Worm (Caenorhabditis elegans): ENCODE data around the gene gtf-2H3.

gtf-2H3 gene

DNA sequence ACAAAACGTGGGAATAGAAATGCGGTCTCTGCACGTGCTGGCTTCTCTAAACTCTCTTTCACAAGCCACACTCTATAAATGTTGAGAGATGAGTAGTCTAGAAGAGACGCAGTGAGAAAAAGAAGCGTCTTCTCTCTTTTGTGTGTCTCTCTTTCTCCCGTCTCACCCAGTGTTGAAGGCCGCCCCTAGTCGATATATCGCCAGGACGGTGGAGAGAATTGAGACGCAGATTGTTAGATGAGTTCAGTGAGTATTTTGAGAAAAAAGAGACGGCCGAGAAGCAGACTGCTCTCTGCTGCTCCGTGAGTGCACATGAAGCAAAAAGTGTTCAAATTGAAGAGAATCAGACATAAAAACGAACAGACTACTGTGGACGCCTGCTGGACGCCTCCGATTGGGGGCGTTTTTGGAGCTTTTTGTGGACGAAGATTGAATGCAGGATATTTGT, 23.4 kb downstream of the gtf-2H3 start (continued):
- peak; percentile 85 for TF ChIP-seq ctbp-1 (GFP tag; IDR thresholded peaks at IDR 0.05)
- TF ChIP-seq spr-1 (tag; optimal IDR thresholded peaks at IDR 0.05): peak; percentile 59
- TF ChIP-seq dmd-6 (GFP tag; IDR thresholded peaks at IDR 0.05): peak; percentile 89
- no peak for TF ChIP-seq lin-15B (tag; optimal IDR thresholded peaks at IDR 0.05)
- TF ChIP-seq gei-8 (GFP tag; optimal IDR thresholded peaks at IDR 0.05): peak; percentile 17
- peak; percentile 76 for TF ChIP-seq jun-1 (tag; optimal IDR thresholded peaks at IDR 0.05)
- TF ChIP-seq F26F4.8 (GFP tag; conservative IDR thresholded peaks at IDR 0.05): no peak
- peak; percentile 67 for TF ChIP-seq pha-4 (GFP tag; IDR thresholded peaks at IDR 0.05)
- peak; percentile 85 for TF ChIP-seq pha-4 (tag; optimal IDR thresholded peaks at IDR 0.05)
- TF ChIP-seq hmg-1.1 (GFP tag; IDR thresholded peaks at IDR 0.05): peak; percentile 96
- TF ChIP-seq F37D6.2 (tag; optimal IDR thresholded peaks at IDR 0.05): peak; percentile 71
- TF ChIP-seq ceh-28 (tag; optimal IDR thresholded peaks at IDR 0.05): peak; percentile 74
- TF ChIP-seq duxl-1 (tag; optimal IDR thresholded peaks at IDR 0.05; ENCODE audit: poor library complexity): no peak
- peak; percentile 70 to 93 for TF ChIP-seq lsy-2 (tag; optimal IDR thresholded peaks at IDR 0.05)
- no peak; the same call in 1 of the 2 replicates for TF ChIP-seq lin-38 (GFP tag; IDR thresholded peaks at IDR 0.05)
- no peak for TF ChIP-seq zfp-2 (tag; optimal IDR thresholded peaks at IDR 0.05)
- no peak for TF ChIP-seq ztf-7 (tag; optimal IDR thresholded peaks at IDR 0.05)
- TF ChIP-seq ama-1 (optimal IDR thresholded peaks at IDR 0.05): no peak
- no peak for TF ChIP-seq Y48G9A.11 (GFP tag; IDR thresholded peaks at IDR 0.05)
- TF ChIP-seq lin-39 (tag; optimal IDR thresholded peaks at IDR 0.05): no peak
- no peak for TF ChIP-seq Y5F2A.4 (GFP tag; optimal IDR thresholded peaks at IDR 0.05)
- peak; percentile 22 for TF ChIP-seq spr-3 (GFP tag; optimal IDR thresholded peaks at IDR 0.05)
- TF ChIP-seq nhr-11 (tag; optimal IDR thresholded peaks at IDR 0.05): peak; percentile 79
- TF ChIP-seq lin-29 (GFP tag; IDR thresholded peaks at IDR 0.05): no peak
- TF ChIP-seq nhr-102 (tag; optimal IDR thresholded peaks at IDR 0.05): peak; percentile 79
- TF ChIP-seq cey-2 (tag; optimal IDR thresholded peaks at IDR 0.05; ENCODE audit: borderline replicate concordance, insufficient read depth): peak; percentile 34
- peak; percentile 98 for TF ChIP-seq hlh-11 (tag; optimal IDR thresholded peaks at IDR 0.05)
- TF ChIP-seq tra-1 (GFP tag; IDR thresholded peaks at IDR 0.05): peak; percentile 84

- TF ChIP-seq cey-2 (tag; optimal IDR thresholded peaks at IDR 0.05; ENCODE audit: borderline replicate concordance, insufficient read depth) (no peak), mxl-2 (GFP tag; conservative IDR thresholded peaks at IDR 0.05) (no peak), dve-1 (tag; optimal IDR thresholded peaks at IDR 0.05; ENCODE audit: insufficient read depth) (no peak), lsy-2 (tag; optimal IDR thresholded peaks at IDR 0.05) (peak in 1 of 2 experiments; percentile 57), egl-27 (tag; optimal IDR thresholded peaks at IDR 0.05) (no peak), ceh-82 (tag; optimal IDR thresholded peaks at IDR 0.05) (no peak), madf-9 (GFP tag; conservative IDR thresholded peaks at IDR 0.05) (no peak), nhr-76 (tag; optimal IDR thresholded peaks at IDR 0.05) (no peak), daf-16 (GFP tag; optimal IDR thresholded peaks at IDR 0.05) (no peak), daf-16 (tag; optimal IDR thresholded peaks at IDR 0.05) (peak; percentile 41), nhr-28 (tag; optimal IDR thresholded peaks at IDR 0.05) (peak; percentile 47), saeg-2 (GFP tag; IDR thresholded peaks at IDR 0.05) (no peak), php-3 (GFP tag; IDR thresholded peaks at IDR 0.05) (no peak), pqm-1 (tag; optimal IDR thresholded peaks at IDR 0.05) (peak; percentile 8), ztf-11 (tag; optimal IDR thresholded peaks at IDR 0.05) (no peak)
These were observed 24.6 kb downstream of the gtf-2H3 start for ce11 chrIII:10095377-10095776.
